Worm (Caenorhabditis elegans) whole organism, L4/young adult: Measurements from ENCODE around the gene grl-5.
A peak's percentile ranks its signal among the peaks of the same experiment; 100 is the strongest.

Source experiments
- W03F9.2 ChIP-seq: fragments of 150-350 bp; optimal IDR thresholded peaks from 2 replicates; lab custom pipeline; 2014; ENCODE audit warnings: missing biosample characterization, missing genetic modification characterization
- dao-5 ChIP-seq: sonication (generic microtip); optimal IDR thresholded peaks from 2 replicates; lab custom pipeline; 2016; ENCODE audit warnings: missing genotype, missing genetic modification characterization, moderate library complexity, missing compliant biosample characterization
- him-1 ChIP-seq: sonication (generic microtip); optimal IDR thresholded peaks from 2 replicates; lab custom pipeline; 2016; ENCODE audit warnings: missing genotype, missing genetic modification reagents, missing genetic modification characterization, missing compliant biosample characterization

DNA sequence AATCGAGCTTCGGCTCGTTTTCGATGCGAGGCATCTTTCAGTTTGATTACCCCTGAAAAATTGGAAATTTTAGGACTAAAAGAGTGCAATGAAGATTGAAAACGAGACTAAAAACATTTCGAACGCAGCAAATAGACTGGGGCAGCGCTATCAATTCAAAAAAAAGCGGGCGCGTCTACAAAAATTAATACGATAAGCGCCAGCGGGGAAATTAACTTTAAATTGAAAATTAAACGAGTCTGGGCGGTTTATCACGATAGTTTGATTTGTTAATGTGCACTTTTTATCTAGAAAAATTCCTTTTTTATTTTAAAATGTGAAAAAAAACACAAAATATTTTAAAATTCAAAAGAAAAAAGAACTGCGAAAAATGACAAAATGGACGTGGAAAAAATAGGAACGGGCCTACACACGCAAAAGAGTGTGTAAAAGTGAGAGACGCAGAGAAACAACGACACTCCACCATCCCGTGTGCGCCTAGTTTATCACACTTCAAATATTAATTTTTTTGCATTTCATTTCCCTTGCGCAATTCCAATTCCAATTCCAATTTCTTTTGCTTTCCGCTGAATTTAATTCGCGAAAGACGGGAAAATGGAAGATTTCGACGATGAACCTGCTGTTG lies 43.0 kb downstream of the grl-5 start, which contains the start of the genes gmpr-1 and fipp-1:
- TF ChIP-seq W03F9.2 (tag; lab: Kevin White, UChicago) (peak; percentile 6), him-1 (tag; lab: Kevin White, UChicago) (no peak), dao-5 (no peak)
